Worm (Caenorhabditis elegans) whole organism, L1 larva: ENCODE measurements around the gene bre-1.

ENCODE experiments used
- C04F5.9 ChIP-seq: sonication (generic microtip); optimal IDR thresholded peaks from 2 replicates; lab custom pipeline; 2016; ENCODE audit warnings: missing genetic modification characterization, missing compliant biosample characterization
- F16B12.6 ChIP-seq: fragments of 150-350 bp; optimal IDR thresholded peaks from 2 replicates; lab custom pipeline; 2014; ENCODE audit warnings: missing biosample characterization, missing genetic modification characterization
- Y116A8C.19 ChIP-seq: sonication (generic microtip); optimal IDR thresholded peaks from 2 replicates; lab custom pipeline; 2016; ENCODE audit warnings: missing compliant biosample characterization, missing genetic modification characterization, borderline replicate concordance
- alr-1 ChIP-seq: fragments of 200-800 bp; sonication (Bioruptor generic); optimal IDR thresholded peaks from 2 replicates; lab custom pipeline; 2018; ENCODE audit warnings: borderline replicate concordance, mild to moderate bottlenecking, missing genetic modification characterization, missing compliant biosample characterization
- aly-2 ChIP-seq: fragments of 150-350 bp; optimal IDR thresholded peaks from 2 replicates; lab custom pipeline; 2014; ENCODE audit warnings: missing biosample characterization, missing genetic modification characterization
- ceh-82 ChIP-seq, 3 experiments: fragments of 150-350 bp in 1 of 3; sonication (generic microtip) in 2 of 3; optimal IDR thresholded peaks; 2 replicates each; lab custom pipeline; 2014 to 2017; ENCODE audit warnings: missing biosample characterization in 3 of 3, missing genetic modification characterization in 3 of 3
- ceh-90 ChIP-seq: sonication (generic microtip); optimal IDR thresholded peaks from 2 replicates; lab custom pipeline; 2016; ENCODE audit warnings: missing genetic modification characterization, missing compliant biosample characterization
- dpl-1 ChIP-seq, 3 experiments: fragments of 150-350 bp in 2 of 3; sonication (generic microtip) in 1 of 3; optimal IDR thresholded peaks; 2 replicates each; lab custom pipeline; 2014 to 2017; ENCODE audit warnings: missing biosample characterization in 3 of 3, missing genetic modification characterization in 3 of 3, missing genetic modification reagents in 3 of 3
- dsc-1 ChIP-seq: sonication (generic microtip); optimal IDR thresholded peaks from 2 replicates; lab custom pipeline; 2016; ENCODE audit warnings: mild to moderate bottlenecking, missing genetic modification characterization, missing compliant biosample characterization
- elt-3 ChIP-seq, 6 experiments: fragments of 150-350 bp in 1 of 6; sonication (generic microtip); optimal IDR thresholded peaks; 2 replicates each; lab custom pipeline; 2017 to 2018; ENCODE audit warnings: missing biosample characterization in 6 of 6, missing genetic modification characterization in 6 of 6, inconsistent platforms in 1 of 6
- fkh-8 ChIP-seq: sonication (generic microtip); optimal IDR thresholded peaks from 2 replicates; lab custom pipeline; 2016; ENCODE audit warnings: mild to moderate bottlenecking, missing genetic modification characterization, missing compliant biosample characterization
- hlh-17 ChIP-seq: fragments of 200-800 bp; sonication (Bioruptor generic); optimal IDR thresholded peaks from 2 replicates; lab custom pipeline; 2018; ENCODE audit warnings: missing genetic modification characterization, mild to moderate bottlenecking, missing compliant biosample characterization, moderate library complexity, borderline replicate concordance
- hpl-2 ChIP-seq: fragments of 150-350 bp; optimal IDR thresholded peaks from 2 replicates; lab custom pipeline; 2014; ENCODE audit warnings: missing biosample characterization, missing genetic modification reagents, missing genetic modification characterization
- irx-1 ChIP-seq: sonication (generic microtip); optimal IDR thresholded peaks from 2 replicates; lab custom pipeline; 2016; ENCODE audit warnings: missing genetic modification characterization, missing compliant biosample characterization
- jun-1 ChIP-seq: fragments of 150-350 bp; optimal IDR thresholded peaks from 2 replicates; lab custom pipeline; 2014; ENCODE audit warnings: missing biosample characterization, missing genetic modification reagents, missing genetic modification characterization
- lin-13 ChIP-seq: fragments of 150-350 bp; optimal IDR thresholded peaks from 2 replicates; lab custom pipeline; 2014; ENCODE audit warnings: missing biosample characterization, missing genetic modification reagents, missing genetic modification characterization
- lin-35 ChIP-seq, 2 experiments: fragments of 150-350 bp; optimal IDR thresholded peaks; 2 replicates each; lab custom pipeline; 2014; ENCODE audit warnings: missing biosample characterization in 2 of 2, missing genetic modification characterization in 2 of 2, missing genetic modification reagents in 2 of 2
- lsy-2 ChIP-seq, 2 experiments: fragments of 150-350 bp; optimal IDR thresholded peaks; 2 replicates each; lab custom pipeline; 2014; ENCODE audit warnings: missing biosample characterization in 2 of 2, missing genetic modification characterization in 2 of 2
- mab-9 ChIP-seq: fragments of 200-800 bp; sonication (Bioruptor generic); IDR thresholded peaks from 2 replicates; pipeline ENCODE4 v1.3.6; 2022; ENCODE audit warnings: missing genetic modification reagents, missing genetic modification characterization, missing compliant biosample characterization
- mdl-1 ChIP-seq, 2 experiments: fragments of 150-350 bp; optimal IDR thresholded peaks; 2 replicates each; lab custom pipeline; 2014 to 2017; ENCODE audit warnings: missing biosample characterization in 2 of 2, missing genetic modification characterization in 2 of 2, inconsistent platforms in 1 of 2
- mef-2 ChIP-seq: fragments of 150-350 bp; optimal IDR thresholded peaks from 2 replicates; lab custom pipeline; 2014; ENCODE audit warnings: missing biosample characterization, missing genetic modification characterization
- nhr-11 ChIP-seq: fragments of 150-350 bp; optimal IDR thresholded peaks from 2 replicates; lab custom pipeline; 2014; ENCODE audit warnings: missing biosample characterization, missing genetic modification characterization
- nhr-28 ChIP-seq: fragments of 150-350 bp; optimal IDR thresholded peaks from 2 replicates; lab custom pipeline; 2014; ENCODE audit warnings: missing biosample characterization, missing genetic modification characterization
- nhr-71 ChIP-seq: sonication (generic microtip); optimal IDR thresholded peaks from 2 replicates; lab custom pipeline; 2016; ENCODE audit warnings: mild to moderate bottlenecking, missing genetic modification characterization, moderate library complexity, missing compliant biosample characterization
- nhr-76 ChIP-seq: sonication (generic microtip); optimal IDR thresholded peaks from 2 replicates; lab custom pipeline; 2017; ENCODE audit warnings: missing biosample characterization, missing genetic modification characterization
- nhr-77 ChIP-seq: fragments of 150-350 bp; optimal IDR thresholded peaks from 2 replicates; lab custom pipeline; 2014; ENCODE audit warnings: missing biosample characterization, missing genetic modification characterization
- nhr-84 ChIP-seq: sonication (generic microtip); optimal IDR thresholded peaks from 2 replicates; lab custom pipeline; 2017; ENCODE audit warnings: missing biosample characterization, missing genetic modification characterization
- nhr-85 ChIP-seq: sonication (generic microtip); peaks from one replicate; lab custom pipeline; 2016; ENCODE audit warnings: missing genetic modification characterization, inconsistent platforms, missing compliant biosample characterization
- nhr-90 ChIP-seq: sonication (generic microtip); optimal IDR thresholded peaks from 2 replicates; lab custom pipeline; 2016; ENCODE audit warnings: mild to moderate bottlenecking, missing genetic modification characterization, missing compliant biosample characterization; ENCODE audit not compliant: poor library complexity
- pqm-1 ChIP-seq: sonication (generic microtip); optimal IDR thresholded peaks from 3 replicates; lab custom pipeline; 2017; ENCODE audit warnings: missing biosample characterization, missing genetic modification characterization
- skn-1 ChIP-seq: fragments of 150-350 bp; optimal IDR thresholded peaks from 2 replicates; lab custom pipeline; 2014; ENCODE audit warnings: missing biosample characterization, missing genetic modification characterization
- snpc-4 ChIP-seq: fragments of 150-350 bp; optimal IDR thresholded peaks from 2 replicates; lab custom pipeline; 2014; ENCODE audit warnings: missing biosample characterization, missing genetic modification characterization
- sptf-1 ChIP-seq: fragments of 150-350 bp; optimal IDR thresholded peaks from 2 replicates; lab custom pipeline; 2014; ENCODE audit warnings: missing biosample characterization, missing genetic modification characterization
- tbx-2 ChIP-seq: sonication (generic microtip); optimal IDR thresholded peaks from 2 replicates; lab custom pipeline; 2016; ENCODE audit warnings: missing genetic modification characterization, missing compliant biosample characterization
- tlp-1 ChIP-seq: fragments of 150-350 bp; optimal IDR thresholded peaks from 2 replicates; lab custom pipeline; 2014; ENCODE audit warnings: missing biosample characterization, missing genetic modification characterization
- unc-62 ChIP-seq: fragments of 150-350 bp; optimal IDR thresholded peaks from 2 replicates; lab custom pipeline; 2014; ENCODE audit warnings: missing biosample characterization, missing genetic modification reagents, missing genetic modification characterization
- unc-86 ChIP-seq: sonication (generic microtip); optimal IDR thresholded peaks from 2 replicates; lab custom pipeline; 2016; ENCODE audit warnings: missing genetic modification characterization, missing compliant biosample characterization
- unc-98 ChIP-seq: fragments of 200-800 bp; sonication (Bioruptor generic); IDR thresholded peaks from 2 replicates; pipeline ENCODE4 v1.3.6; 2022; ENCODE audit warnings: missing genetic modification characterization, missing compliant biosample characterization
- xbp-1 ChIP-seq: sonication (generic microtip); optimal IDR thresholded peaks from 2 replicates; lab custom pipeline; 2016; ENCODE audit warnings: missing genetic modification characterization, missing compliant biosample characterization
- ztf-11 ChIP-seq, 2 experiments: sonication (generic microtip); optimal IDR thresholded peaks; 2 replicates each; lab custom pipeline; 2016 to 2017; ENCODE audit warnings: missing genetic modification characterization in 2 of 2, missing biosample characterization in 1 of 2, missing compliant biosample characterization in 1 of 2

Gene bre-1

DNA sequence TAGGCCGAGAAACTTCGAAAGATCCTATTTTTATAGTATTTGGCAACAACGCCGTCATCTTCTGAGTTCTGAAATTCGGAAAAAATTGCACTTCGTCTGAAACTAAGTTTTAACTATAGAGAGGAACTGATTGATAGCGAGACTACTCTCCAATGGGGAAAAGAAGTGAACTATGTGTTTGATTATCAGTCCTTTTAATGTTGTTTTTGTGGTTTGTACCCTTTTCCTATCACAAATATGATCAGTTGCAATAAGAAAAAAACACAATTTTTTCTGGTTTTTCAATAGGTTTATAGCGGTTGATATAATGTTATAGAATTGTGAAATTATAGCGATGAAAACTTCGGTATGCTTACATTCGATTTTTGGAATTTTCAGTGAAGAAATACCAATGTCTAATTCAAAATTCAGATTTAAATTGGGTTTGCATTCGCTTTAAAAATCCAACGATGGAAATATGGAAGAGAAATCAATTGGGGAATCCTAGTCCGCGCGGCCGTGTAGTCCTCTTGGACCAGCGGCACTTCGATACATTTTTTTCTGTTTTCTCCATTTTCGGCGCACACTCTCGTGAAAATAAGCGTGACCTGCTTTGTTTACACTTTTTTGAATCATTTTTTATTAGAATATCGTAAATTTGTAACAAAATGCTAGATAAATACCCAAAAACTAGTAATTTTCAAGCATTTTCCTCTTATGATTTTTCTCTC, 13.7 kb upstream of the bre-1 start, which contains the start of gene C53B4.3 (continued):
- peak; percentile 79 for TF ChIP-seq unc-86 (tag; lab: Kevin White, UChicago)
- peak; percentile 87 for TF ChIP-seq C04F5.9 (tag; lab: Kevin White, UChicago)
- TF ChIP-seq sptf-1 (tag; lab: Kevin White, UChicago) = no peak
- TF ChIP-seq nhr-85 = peak; percentile 96
- peak; percentile 75 for TF ChIP-seq unc-98 (GFP tag; lab: Robert Waterston, UW)
- no peak for TF ChIP-seq alr-1 (tag; lab: Kevin White, UChicago)
- TF ChIP-seq mdl-1 (tag; optimal IDR thresholded peaks at IDR 0.05; lab: Kevin White, UChicago) = peak in 1 of 2 experiments; percentile 42
- peak; percentile 98 for TF ChIP-seq ceh-90 (tag; lab: Kevin White, UChicago)
- peak; percentile 95 for TF ChIP-seq nhr-90 (tag; lab: Kevin White, UChicago)
- peak; percentile 90 for TF ChIP-seq xbp-1 (tag; lab: Kevin White, UChicago)
- peak in 1 of 6 experiments; percentile 23 for TF ChIP-seq elt-3 (tag; optimal IDR thresholded peaks at IDR 0.05; lab: Kevin White, UChicago)
- peak; percentile 76 for TF ChIP-seq fkh-8
- TF ChIP-seq mef-2 (tag; lab: Kevin White, UChicago) = no peak
- peak; percentile 96 for TF ChIP-seq dsc-1
- TF ChIP-seq ceh-82 (tag; optimal IDR thresholded peaks at IDR 0.05; lab: Kevin White, UChicago) = peak; percentile 54 to 70 (median 58)
- TF ChIP-seq Y116A8C.19 (tag; lab: Kevin White, UChicago) = peak; percentile 89
- no peak for TF ChIP-seq nhr-11 (tag; lab: Kevin White, UChicago)
- TF ChIP-seq nhr-77 (tag; lab: Kevin White, UChicago) = no peak
- TF ChIP-seq tlp-1 (tag; lab: Kevin White, UChicago) = no peak
- no peak for TF ChIP-seq aly-2
- TF ChIP-seq mab-9 (GFP tag; lab: Robert Waterston, UW) = peak; percentile 82
- peak; percentile 97 for TF ChIP-seq irx-1 (tag; lab: Kevin White, UChicago)
- TF ChIP-seq pqm-1 = no peak
- TF ChIP-seq skn-1 = peak; percentile 16
- TF ChIP-seq hlh-17 (GFP tag; lab: Kevin White, UChicago) = no peak
- peak; percentile 93 for TF ChIP-seq nhr-71
- TF ChIP-seq lin-35 (GFP tag; optimal IDR thresholded peaks at IDR 0.05; lab: Kevin White, UChicago) = peak; percentile 52 to 60
- TF ChIP-seq nhr-84 (tag; lab: Kevin White, UChicago) = no peak
- peak in 1 of 2 experiments; percentile 96 for TF ChIP-seq ztf-11 (tag; optimal IDR thresholded peaks at IDR 0.05; lab: Kevin White, UChicago)
- TF ChIP-seq nhr-76 (tag; lab: Kevin White, UChicago) = no peak
- no peak for TF ChIP-seq F16B12.6 (tag; lab: Kevin White, UChicago)
- TF ChIP-seq hpl-2 (GFP tag; lab: Kevin White, UChicago) = no peak
- peak; percentile 66 to 79 for TF ChIP-seq lsy-2 (tag; optimal IDR thresholded peaks at IDR 0.05; lab: Kevin White, UChicago)
- TF ChIP-seq snpc-4 (tag; lab: Kevin White, UChicago) = peak; percentile 64
- peak; percentile 42 to 67 (median 63) for TF ChIP-seq dpl-1 (GFP tag; optimal IDR thresholded peaks at IDR 0.05; lab: Kevin White, UChicago)
- TF ChIP-seq nhr-28 (tag; lab: Kevin White, UChicago) = no peak
- peak; percentile 93 for TF ChIP-seq tbx-2 (tag; lab: Kevin White, UChicago)
- TF ChIP-seq lin-13 = peak; percentile 34
- TF ChIP-seq jun-1 (tag; lab: Kevin White, UChicago) = peak; percentile 12
- no peak for TF ChIP-seq unc-62 (GFP tag; lab: Kevin White, UChicago)
- TF ChIP-seq, all 84 proteins: peak for 53
